Worm (Caenorhabditis elegans): Measurements from ENCODE around the gene F07B7.12.
A peak's percentile ranks its signal among the peaks of the same experiment; 100 is the strongest.
"Not testable (repeated sequence)": the region's sequence is repeated elsewhere in the genome, so short reads cannot be mapped to it uniquely, and the experiment has no call there.

F07B7.12 gene

ce11 chrV:8861949-8862348 is at the start of gene F07B7.12:
Gene F07B7.12 (minus strand): TSS chrV:8862049.
- TF ChIP-seq fkh-2, nhr-67, R02D3.7 (tag; optimal IDR thresholded peaks at IDR 0.05): not testable (repeated sequence)

ce11 chrV:8906896-8907295 is 45.0 kb upstream of the F07B7.12 start, which contains the start of gene frpr-11:
Gene frpr-11 (plus strand): TSS chrV:8907196.
- TF ChIP-seq nhr-77 (tag; optimal IDR thresholded peaks at IDR 0.05) (no peak), mdl-1 (tag; optimal IDR thresholded peaks at IDR 0.05) (no peak), R02D3.7 (tag; optimal IDR thresholded peaks at IDR 0.05) (no peak)

DNA sequence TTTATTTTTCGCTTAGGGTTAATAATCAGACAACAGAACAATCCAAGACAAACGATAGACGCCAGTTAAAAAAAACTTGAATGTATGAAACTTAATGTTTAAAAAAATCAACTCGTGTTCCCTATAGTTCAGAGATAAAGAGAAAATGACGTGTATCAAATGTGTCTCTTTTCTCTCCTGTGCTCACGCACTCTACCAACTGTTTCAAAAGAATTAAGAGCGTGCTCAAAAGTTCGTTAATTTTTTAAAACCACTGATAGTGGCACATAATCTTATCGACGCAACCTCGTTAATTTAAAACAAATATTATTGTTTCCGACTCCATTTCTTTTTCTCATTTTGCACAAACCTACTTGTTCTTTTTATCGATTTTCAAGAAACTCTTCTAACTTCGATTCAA is 43.8 kb upstream of the F07B7.12 start:
- TF ChIP-seq fkh-2 (tag; optimal IDR thresholded peaks at IDR 0.05) = no peak
- no peak for TF ChIP-seq snpc-4 (tag; optimal IDR thresholded peaks at IDR 0.05)
- TF ChIP-seq nfya-1 (tag; optimal IDR thresholded peaks at IDR 0.05; ENCODE audit: insufficient read depth) = no peak
- no peak for TF ChIP-seq hmg-11 (tag; optimal IDR thresholded peaks at IDR 0.05)
- no peak for TF ChIP-seq ceh-28 (tag; optimal IDR thresholded peaks at IDR 0.05)
- no peak for TF ChIP-seq daf-12 (tag; optimal IDR thresholded peaks at IDR 0.05)
- TF ChIP-seq pqm-1 (tag; optimal IDR thresholded peaks at IDR 0.05) = peak; percentile 87
- peak; percentile 28 for TF ChIP-seq egl-27 (tag; optimal IDR thresholded peaks at IDR 0.05)
- no peak for TF ChIP-seq nhr-23 (tag; optimal IDR thresholded peaks at IDR 0.05)
- no peak for TF ChIP-seq fos-1 (tag; optimal IDR thresholded peaks at IDR 0.05)
- TF ChIP-seq pha-4 (tag; optimal IDR thresholded peaks at IDR 0.05) = peak; percentile 33
- TF ChIP-seq nhr-12 (tag; optimal IDR thresholded peaks at IDR 0.05) = no peak
- no peak for TF ChIP-seq zag-1 (tag; optimal IDR thresholded peaks at IDR 0.05)
- no peak for TF ChIP-seq eor-1 (tag; optimal IDR thresholded peaks at IDR 0.05)
- TF ChIP-seq lin-15B (tag; optimal IDR thresholded peaks at IDR 0.05) = no peak
- no peak for TF ChIP-seq fkh-10 (GFP tag; optimal IDR thresholded peaks at IDR 0.05)
- no peak for TF ChIP-seq nhr-67 (tag; optimal IDR thresholded peaks at IDR 0.05)
- TF ChIP-seq elt-2 (tag; optimal IDR thresholded peaks at IDR 0.05) = peak; percentile 93
- TF ChIP-seq aly-2 (tag; optimal IDR thresholded peaks at IDR 0.05) = no peak
- no peak for TF ChIP-seq elt-3 (tag; optimal IDR thresholded peaks at IDR 0.05)
- TF ChIP-seq ama-1 (optimal IDR thresholded peaks at IDR 0.05) = no peak
- no peak for TF ChIP-seq mdl-1 (tag; optimal IDR thresholded peaks at IDR 0.05)
- no peak for TF ChIP-seq unc-39 (tag; optimal IDR thresholded peaks at IDR 0.05)
- no peak for TF ChIP-seq nhr-25 (tag; optimal IDR thresholded peaks at IDR 0.05)
- no peak for TF ChIP-seq ceh-16 (tag; optimal IDR thresholded peaks at IDR 0.05)

- no peak for TF ChIP-seq nhr-77 (tag; optimal IDR thresholded peaks at IDR 0.05)
- no peak for TF ChIP-seq pqm-1 (tag; optimal IDR thresholded peaks at IDR 0.05)
- no peak for TF ChIP-seq zag-1 (tag; optimal IDR thresholded peaks at IDR 0.05)
- no peak for TF ChIP-seq ZK546.5 (tag; optimal IDR thresholded peaks at IDR 0.05)
- no peak for TF ChIP-seq lin-15B (tag; optimal IDR thresholded peaks at IDR 0.05)
- TF ChIP-seq ztf-11 (tag; optimal IDR thresholded peaks at IDR 0.05) = no peak
- TF ChIP-seq nhr-237 (tag; optimal IDR thresholded peaks at IDR 0.05) = no peak
- TF ChIP-seq nhr-12 (tag; optimal IDR thresholded peaks at IDR 0.05) = no peak
- TF ChIP-seq egl-27 (tag; optimal IDR thresholded peaks at IDR 0.05) = no peak
- TF ChIP-seq ceh-28 (tag; optimal IDR thresholded peaks at IDR 0.05) = no peak
- TF ChIP-seq daf-12 (tag; optimal IDR thresholded peaks at IDR 0.05) = no peak
- TF ChIP-seq nhr-28 (tag; optimal IDR thresholded peaks at IDR 0.05) = no peak
- no peak for TF ChIP-seq ceh-82 (tag; optimal IDR thresholded peaks at IDR 0.05)
- TF ChIP-seq nhr-76 (tag; optimal IDR thresholded peaks at IDR 0.05) = no peak
- TF ChIP-seq nhr-67 (tag; optimal IDR thresholded peaks at IDR 0.05) = no peak
- TF ChIP-seq nhr-43 (tag; optimal IDR thresholded peaks at IDR 0.05; ENCODE audit: poor library complexity, severe bottlenecking) = no peak
- TF ChIP-seq eor-1 (tag; optimal IDR thresholded peaks at IDR 0.05) = no peak
- no peak for TF ChIP-seq pha-4 (tag; optimal IDR thresholded peaks at IDR 0.05)
Measured at ce11 chrV:8903916-8904315, 42.1 kb upstream of the F07B7.12 start.

DNA sequence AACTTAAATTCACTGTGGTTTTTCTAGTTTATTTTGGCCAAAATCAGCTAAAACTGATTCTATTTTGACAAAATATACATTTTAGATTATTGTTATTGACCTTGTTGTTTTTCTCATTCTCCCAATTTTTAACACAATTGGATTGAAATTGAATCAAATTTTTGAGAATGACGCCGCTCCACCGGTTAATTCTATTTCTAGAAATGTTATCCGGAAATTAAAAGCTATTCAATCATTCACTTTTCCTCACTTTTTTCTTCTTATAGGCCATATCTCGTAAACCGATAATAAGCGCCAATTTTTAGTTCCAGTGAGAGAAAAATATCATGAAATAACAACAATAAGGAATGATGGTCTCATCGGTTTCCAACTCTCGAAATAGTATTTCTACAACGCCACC is 40.8 kb upstream of the F07B7.12 start, which contains the start of gene frpr-12:
Gene frpr-12, plus strand, starts transcription at position 301 of the 400 bp plus-strand sequence.
- TF ChIP-seq nhr-23 (tag; optimal IDR thresholded peaks at IDR 0.05) (no peak), ceh-9 (tag; optimal IDR thresholded peaks at IDR 0.05) (no peak), tbx-2 (tag; optimal IDR thresholded peaks at IDR 0.05) (no peak), nhr-11 (tag; optimal IDR thresholded peaks at IDR 0.05) (no peak), nhr-237 (tag; optimal IDR thresholded peaks at IDR 0.05) (no peak), ztf-11 (tag; optimal IDR thresholded peaks at IDR 0.05) (no peak)

All from whole organism, L3 larva.